Worm (Caenorhabditis elegans) whole organism, midembryonic: ENCODE results near the gene mvk-1.

Source experiments
- T22C8.4 ChIP-seq: fragments of 200-800 bp; sonication (Bioruptor generic); IDR thresholded peaks from 2 replicates; pipeline ENCODE4 v1.3.6; 2022; ENCODE audit warnings: missing genetic modification characterization, missing compliant biosample characterization
- cog-1 ChIP-seq: sonication (generic microtip); optimal IDR thresholded peaks from 2 replicates; lab custom pipeline; 2016; ENCODE audit warnings: missing genetic modification characterization, missing compliant biosample characterization
- flt-1 ChIP-seq: fragments of 200-800 bp; sonication (Bioruptor generic); IDR thresholded peaks from 2 replicates; pipeline ENCODE4 v1.3.6; 2022; ENCODE audit warnings: missing genetic modification characterization, missing compliant biosample characterization
- klf-2 ChIP-seq: fragments of 200-800 bp; sonication (Bioruptor generic); conservative IDR thresholded peaks from 2 replicates; pipeline ENCODE4 v1.3.6; 2022; ENCODE audit warnings: missing genetic modification reagents, missing genetic modification characterization, missing compliant biosample characterization
- med-1 ChIP-seq: sonication (generic microtip); optimal IDR thresholded peaks from 2 replicates; lab custom pipeline; 2017; ENCODE audit warnings: missing genetic modification characterization, mild to moderate bottlenecking, missing compliant biosample characterization, antibody characterized with exemption, missing genetic modification reagents; ENCODE audit not compliant: insufficient read depth
- ref-1 ChIP-seq: fragments of 200-800 bp; sonication (Bioruptor generic); conservative IDR thresholded peaks from 2 replicates; pipeline ENCODE4 v1.3.6; 2022; ENCODE audit warnings: missing genetic modification reagents, missing genetic modification characterization, missing compliant biosample characterization
- tab-1 ChIP-seq: fragments of 200-800 bp; sonication (Bioruptor generic); IDR thresholded peaks from 2 replicates; pipeline ENCODE4 v1.3.6; 2022; ENCODE audit warnings: missing genetic modification characterization, missing compliant biosample characterization
- ztf-23 ChIP-seq: fragments of 200-800 bp; sonication (Bioruptor generic); IDR thresholded peaks from 2 replicates; pipeline ENCODE4 v1.3.6; 2022; ENCODE audit warnings: missing genetic modification reagents, missing genetic modification characterization, missing compliant biosample characterization
- ztf-29 ChIP-seq: fragments of 200-800 bp; sonication (Bioruptor generic); IDR thresholded peaks from 2 replicates; pipeline ENCODE4 v1.3.6; 2022; ENCODE audit warnings: missing genetic modification reagents, missing genetic modification characterization, missing compliant biosample characterization

Gene mvk-1

ce11 chrIII:6139932-6140612, 4.0 kb upstream of the mvk-1 start:
- no peak for TF ChIP-seq klf-2 (GFP tag; lab: Robert Waterston, UW)
- TF ChIP-seq tab-1 (GFP tag; lab: Robert Waterston, UW): no peak
- TF ChIP-seq med-1: no peak
- no peak for TF ChIP-seq ztf-23
- no peak for TF ChIP-seq cog-1
- TF ChIP-seq flt-1: no peak
- no peak for TF ChIP-seq ref-1 (GFP tag; lab: Robert Waterston, UW)
- TF ChIP-seq T22C8.4 (GFP tag; lab: Robert Waterston, UW): no peak

ce11 chrIII:6139328-6139727, 3.2 kb upstream of the mvk-1 start:
- no peak for TF ChIP-seq med-1
- no peak for TF ChIP-seq klf-2 (GFP tag; lab: Robert Waterston, UW)
- no peak for TF ChIP-seq ref-1 (GFP tag; lab: Robert Waterston, UW)
- TF ChIP-seq T22C8.4 (GFP tag; lab: Robert Waterston, UW): no peak
- no peak for TF ChIP-seq ztf-29
- TF ChIP-seq tab-1 (GFP tag; lab: Robert Waterston, UW): no peak
- no peak for TF ChIP-seq cog-1

ce11 chrIII:6138457-6138856, 2.4 kb upstream of the mvk-1 start:
- TF ChIP-seq cog-1: no peak
- 0 out of 2 replicates have a peak, but pooled peaks have one; percentile 27 for TF ChIP-seq ztf-23

- TF ChIP-seq T22C8.4 (GFP tag; lab: Robert Waterston, UW) (no peak), flt-1 (peak; percentile 41; the same call in 1 of the 2 replicates)
Measured at ce11 chrIII:6137431-6137830, 1.4 kb upstream of the mvk-1 start.

ce11 chrIII:6135211-6135610, 867 bp downstream of the mvk-1 start:
- TF ChIP-seq flt-1: no peak
- no peak for TF ChIP-seq cog-1
- TF ChIP-seq T22C8.4 (GFP tag; lab: Robert Waterston, UW): no peak
- no peak for TF ChIP-seq ref-1 (GFP tag; lab: Robert Waterston, UW)
- TF ChIP-seq tab-1 (GFP tag; lab: Robert Waterston, UW): no peak
- TF ChIP-seq ztf-29: no peak
- TF ChIP-seq med-1: no peak
- no peak for TF ChIP-seq ztf-23
- no peak for TF ChIP-seq klf-2 (GFP tag; lab: Robert Waterston, UW)

- TF ChIP-seq klf-2 (GFP tag; lab: Robert Waterston, UW) (no peak), flt-1 (no peak), tab-1 (GFP tag; lab: Robert Waterston, UW) (no peak), ztf-23 (no peak), med-1 (no peak), T22C8.4 (GFP tag; lab: Robert Waterston, UW) (no peak), ref-1 (GFP tag; lab: Robert Waterston, UW) (no peak), ztf-29 (no peak), cog-1 (no peak)
Measured at ce11 chrIII:6134111-6134510, 2.0 kb downstream of the mvk-1 start.

ce11 chrIII:6133389-6133789, 2.7 kb downstream of the mvk-1 start:
- 0 out of 2 replicates have a peak, but pooled peaks have one; percentile 6 for TF ChIP-seq flt-1

ce11 chrIII:6132068-6132467, 4.0 kb downstream of the mvk-1 start:
- TF ChIP-seq cog-1: no peak
- TF ChIP-seq tab-1 (GFP tag; lab: Robert Waterston, UW): no peak
- TF ChIP-seq ztf-23: no peak
- no peak for TF ChIP-seq T22C8.4 (GFP tag; lab: Robert Waterston, UW)
- TF ChIP-seq med-1: no peak
- no peak for TF ChIP-seq ztf-29
- no peak for TF ChIP-seq flt-1
- TF ChIP-seq klf-2 (GFP tag; lab: Robert Waterston, UW): no peak
- TF ChIP-seq ref-1 (GFP tag; lab: Robert Waterston, UW): no peak

ce11 chrIII:6123647-6124046, 12.4 kb downstream of the mvk-1 start:
- TF ChIP-seq klf-2 (GFP tag; lab: Robert Waterston, UW) (no peak), flt-1 (0 out of 2 replicates have a peak, but pooled peaks have one; percentile 35)

- no peak for TF ChIP-seq tab-1 (GFP tag; lab: Robert Waterston, UW)
- TF ChIP-seq cog-1: no peak
- TF ChIP-seq ztf-23: no peak
- no peak for TF ChIP-seq flt-1
- TF ChIP-seq T22C8.4 (GFP tag; lab: Robert Waterston, UW): no peak
- no peak for TF ChIP-seq ref-1 (GFP tag; lab: Robert Waterston, UW)
- no peak for TF ChIP-seq med-1
- no peak for TF ChIP-seq ztf-29
- TF ChIP-seq klf-2 (GFP tag; lab: Robert Waterston, UW): no peak
Measured at ce11 chrIII:6120990-6121389, 15.1 kb downstream of the mvk-1 start.

- TF ChIP-seq ztf-29 (no peak), T22C8.4 (GFP tag; lab: Robert Waterston, UW) (no peak), flt-1 (no peak), cog-1 (no peak), tab-1 (GFP tag; lab: Robert Waterston, UW) (no peak), ref-1 (GFP tag; lab: Robert Waterston, UW) (no peak), med-1 (no peak), klf-2 (GFP tag; lab: Robert Waterston, UW) (no peak), ztf-23 (no peak)
Measured at ce11 chrIII:6118320-6118719, 17.8 kb downstream of the mvk-1 start, which contains the start of gene kin-18. kin-18 (plus strand) TSS chrIII:6118620.
